Fruit fly (Drosophila melanogaster): ENCODE measurements around the gene Taf13.

DNA sequence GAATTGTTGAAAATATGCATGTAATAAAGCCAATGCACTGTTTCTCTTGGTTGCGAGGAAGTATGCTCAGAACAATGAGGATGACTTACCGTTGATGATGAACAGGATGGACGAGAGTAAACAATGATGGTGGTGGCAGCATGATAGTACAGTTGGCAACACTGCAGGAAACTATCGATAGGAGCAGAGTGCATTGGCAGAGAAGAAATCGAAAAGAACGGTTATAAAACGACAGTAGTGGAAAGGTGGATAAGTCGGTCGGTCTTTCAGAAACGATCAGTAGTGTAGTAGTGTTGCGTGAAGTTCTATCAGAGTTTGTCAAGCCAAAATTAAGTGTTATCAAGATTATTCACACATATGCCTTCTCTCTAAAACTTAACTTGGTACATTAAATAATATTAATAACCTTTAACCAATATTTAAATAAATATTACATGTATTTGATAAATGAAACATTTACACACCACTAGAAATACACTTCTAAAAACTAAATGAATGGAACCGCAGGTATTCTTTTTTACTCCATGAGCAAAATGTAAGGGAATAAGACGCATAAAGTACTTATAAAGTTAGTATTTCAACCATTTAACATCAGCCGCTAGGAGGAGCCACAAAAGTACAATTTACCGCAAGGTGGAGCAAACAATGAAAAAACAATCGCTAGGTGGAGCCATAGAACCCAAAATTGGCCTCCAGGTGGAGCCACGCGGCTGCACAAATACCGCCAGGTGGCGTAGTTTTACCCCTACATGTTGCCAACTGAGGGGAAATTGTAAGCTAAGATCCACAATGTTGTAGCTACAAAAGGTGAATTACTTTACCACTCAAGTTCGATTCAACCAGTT, 27.0 kb upstream of the Taf13 start:
- TF ChIP-seq CG30020 (tag; optimal IDR thresholded peaks at IDR 0.05) (peak; percentile 66), CG10209 (GFP tag; optimal IDR thresholded peaks at IDR 0.05) (peak; percentile 78), chif (GFP tag; optimal IDR thresholded peaks at IDR 0.05) (peak; percentile 88 to 97), yki (optimal IDR thresholded peaks at IDR 0.05) (peak; percentile 71), bab2 (GFP tag; optimal IDR thresholded peaks at IDR 0.05) (peak; percentile 97), aop (GFP tag; IDR thresholded peaks at IDR 0.05) (peak; percentile 82), Nf-YB (GFP tag; optimal IDR thresholded peaks at IDR 0.05) (peak; percentile 42), fd96Cb (tag; optimal IDR thresholded peaks at IDR 0.05) (peak; percentile 75), CG9609 (GFP tag; optimal IDR thresholded peaks at IDR 0.05) (peak; percentile 93)
